Worm (Caenorhabditis elegans) whole organism, midembryonic: ENCODE data around the gene fbxb-16.
"Not testable (repeated sequence)": the region's sequence is repeated elsewhere in the genome, so short reads cannot be mapped to it uniquely, and the experiment has no call there.

Source experiments
- T22C8.4 ChIP-seq: fragments of 200-800 bp; sonication (Bioruptor generic); IDR thresholded peaks from 2 replicates; pipeline ENCODE4 v1.3.6; 2022; ENCODE audit warnings: missing genetic modification characterization, missing compliant biosample characterization
- cog-1 ChIP-seq: sonication (generic microtip); optimal IDR thresholded peaks from 2 replicates; lab custom pipeline; 2016; ENCODE audit warnings: missing genetic modification characterization, missing compliant biosample characterization
- flt-1 ChIP-seq: fragments of 200-800 bp; sonication (Bioruptor generic); IDR thresholded peaks from 2 replicates; pipeline ENCODE4 v1.3.6; 2022; ENCODE audit warnings: missing genetic modification characterization, missing compliant biosample characterization
- klf-2 ChIP-seq: fragments of 200-800 bp; sonication (Bioruptor generic); conservative IDR thresholded peaks from 2 replicates; pipeline ENCODE4 v1.3.6; 2022; ENCODE audit warnings: missing genetic modification reagents, missing genetic modification characterization, missing compliant biosample characterization
- med-1 ChIP-seq: sonication (generic microtip); optimal IDR thresholded peaks from 2 replicates; lab custom pipeline; 2017; ENCODE audit warnings: missing genetic modification characterization, mild to moderate bottlenecking, missing compliant biosample characterization, antibody characterized with exemption, missing genetic modification reagents; ENCODE audit not compliant: insufficient read depth
- ref-1 ChIP-seq: fragments of 200-800 bp; sonication (Bioruptor generic); conservative IDR thresholded peaks from 2 replicates; pipeline ENCODE4 v1.3.6; 2022; ENCODE audit warnings: missing genetic modification reagents, missing genetic modification characterization, missing compliant biosample characterization
- tab-1 ChIP-seq: fragments of 200-800 bp; sonication (Bioruptor generic); IDR thresholded peaks from 2 replicates; pipeline ENCODE4 v1.3.6; 2022; ENCODE audit warnings: missing genetic modification characterization, missing compliant biosample characterization
- ztf-23 ChIP-seq: fragments of 200-800 bp; sonication (Bioruptor generic); IDR thresholded peaks from 2 replicates; pipeline ENCODE4 v1.3.6; 2022; ENCODE audit warnings: missing genetic modification reagents, missing genetic modification characterization, missing compliant biosample characterization
- ztf-29 ChIP-seq: fragments of 200-800 bp; sonication (Bioruptor generic); IDR thresholded peaks from 2 replicates; pipeline ENCODE4 v1.3.6; 2022; ENCODE audit warnings: missing genetic modification reagents, missing genetic modification characterization, missing compliant biosample characterization

The fbxb-16 gene

DNA sequence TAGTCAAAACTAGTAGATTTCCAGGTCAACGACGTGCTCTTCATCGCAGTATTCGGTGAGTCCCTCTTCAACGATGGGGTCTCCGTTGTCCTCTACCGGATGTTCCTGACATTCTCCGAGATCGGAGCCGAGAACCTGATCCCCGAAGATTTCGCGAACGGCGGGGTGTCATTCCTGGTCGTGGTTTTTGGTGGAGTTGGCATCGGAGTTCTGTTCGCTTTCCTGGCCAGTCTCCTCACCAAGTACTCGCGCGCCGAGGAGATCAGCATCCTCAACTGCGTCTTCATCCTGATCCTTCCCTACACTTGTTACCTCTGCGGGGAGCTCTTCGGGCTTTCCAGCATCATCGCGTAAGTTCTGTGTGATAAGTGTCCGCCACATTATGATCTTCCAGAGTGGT lies 21.0 kb upstream of the fbxb-16 start:
- TF ChIP-seq ztf-29 (GFP tag; lab: Robert Waterston, UW), result no peak
- TF ChIP-seq ztf-23, result no peak
- TF ChIP-seq klf-2, result no peak
- TF ChIP-seq T22C8.4 (GFP tag; lab: Robert Waterston, UW), result no peak
- TF ChIP-seq tab-1, result no peak
- no peak for TF ChIP-seq flt-1 (GFP tag; lab: Robert Waterston, UW)
- no peak for TF ChIP-seq cog-1
- no peak for TF ChIP-seq med-1 (GFP tag; lab: Kevin White, UChicago)
- no peak for TF ChIP-seq ref-1

DNA sequence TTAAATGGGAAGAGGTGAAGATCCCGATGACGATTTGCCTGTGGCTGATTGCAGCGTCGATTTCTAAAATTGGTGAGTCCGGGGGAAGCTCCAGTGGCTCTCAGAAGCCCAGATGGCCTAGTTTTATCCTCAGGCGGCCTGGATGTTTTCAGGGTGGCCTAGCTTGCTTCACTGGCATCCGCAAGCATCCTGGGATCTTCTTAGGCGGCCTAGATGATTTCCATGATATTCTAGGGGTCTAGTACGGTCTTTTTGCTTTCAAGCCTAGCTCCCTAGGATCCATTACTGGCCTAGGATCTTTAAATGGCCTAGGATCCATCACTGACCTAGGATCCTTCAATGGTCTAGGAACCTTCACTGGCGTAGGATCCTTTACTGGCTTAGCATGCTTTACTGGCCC lies 19.3 kb upstream of the fbxb-16 start:
- TF ChIP-seq klf-2, result no peak
- TF ChIP-seq tab-1, result no peak
- TF ChIP-seq ref-1, result no peak
- TF ChIP-seq cog-1, result no peak
- TF ChIP-seq T22C8.4 (GFP tag; lab: Robert Waterston, UW), result no peak
- TF ChIP-seq flt-1 (GFP tag; lab: Robert Waterston, UW), result no peak
- no peak for TF ChIP-seq med-1 (GFP tag; lab: Kevin White, UChicago)
- no peak for TF ChIP-seq ztf-23
- no peak for TF ChIP-seq ztf-29 (GFP tag; lab: Robert Waterston, UW)

DNA sequence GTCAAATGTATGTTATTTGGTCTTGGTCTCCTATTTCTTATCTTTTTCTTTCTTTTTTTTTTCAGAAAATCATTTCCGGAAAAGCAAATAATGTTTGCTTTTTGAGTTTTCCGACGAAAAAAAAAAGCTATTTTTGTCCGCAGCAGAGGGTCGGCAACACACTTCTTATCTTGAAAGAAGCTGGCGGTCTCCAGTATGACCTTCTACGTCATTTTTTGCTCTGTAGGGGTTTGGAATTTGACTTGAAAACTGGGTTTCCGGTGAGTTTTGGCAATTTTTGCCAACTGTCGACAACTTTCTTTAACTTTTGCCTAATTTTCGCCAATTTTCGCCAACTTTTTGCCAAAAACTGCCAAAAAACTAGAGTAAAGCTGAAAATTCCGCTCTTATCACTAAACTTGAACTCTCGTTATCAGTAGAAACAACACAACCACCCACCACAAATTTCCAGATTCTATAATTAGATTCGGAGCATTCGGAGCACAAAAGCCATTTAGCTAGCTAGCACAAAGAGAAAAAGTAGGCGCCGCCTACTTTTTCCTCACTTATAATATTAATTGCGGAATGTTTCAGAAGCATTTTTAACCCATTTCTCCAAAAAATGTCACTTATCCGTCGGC lies 18.7 kb upstream of the fbxb-16 start, which contains the start of gene nhx-6:
Gene nhx-6 (plus strand): TSS at position 570 of the 620 bp plus-strand sequence.
- TF ChIP-seq med-1 (GFP tag; lab: Kevin White, UChicago) (no peak), tab-1 (no peak), cog-1 (no peak), T22C8.4 (GFP tag; lab: Robert Waterston, UW) (no peak), flt-1 (GFP tag; lab: Robert Waterston, UW) (no peak), klf-2 (no peak)

DNA sequence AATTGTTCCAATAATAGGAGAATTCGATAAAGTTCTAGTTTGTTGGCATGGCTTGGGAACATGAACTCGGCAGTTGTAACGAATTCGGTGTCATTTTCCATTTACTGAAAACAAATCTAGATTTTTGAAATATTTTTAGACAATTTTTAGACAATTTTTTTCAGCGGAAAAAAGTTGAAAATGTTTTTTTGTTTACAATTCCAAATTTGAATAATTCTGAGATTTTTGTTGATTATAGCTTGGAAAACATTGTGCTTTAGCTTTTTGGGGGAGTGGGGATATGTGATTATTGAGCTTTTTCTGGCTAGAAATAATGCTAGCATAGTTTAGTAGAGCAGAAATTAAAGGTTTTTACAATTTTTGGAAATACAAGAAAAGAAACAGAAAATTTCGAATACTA lies 17.2 kb upstream of the fbxb-16 start, which contains the start of gene srw-97:
Gene srw-97 (minus strand): TSS at position 101 of the 400 bp plus-strand sequence.
- no peak for TF ChIP-seq med-1 (GFP tag; lab: Kevin White, UChicago)
- TF ChIP-seq T22C8.4 (GFP tag; lab: Robert Waterston, UW), result no peak
- TF ChIP-seq ref-1, result no peak
- TF ChIP-seq cog-1, result no peak
- TF ChIP-seq klf-2, result no peak
- no peak for TF ChIP-seq ztf-23

DNA sequence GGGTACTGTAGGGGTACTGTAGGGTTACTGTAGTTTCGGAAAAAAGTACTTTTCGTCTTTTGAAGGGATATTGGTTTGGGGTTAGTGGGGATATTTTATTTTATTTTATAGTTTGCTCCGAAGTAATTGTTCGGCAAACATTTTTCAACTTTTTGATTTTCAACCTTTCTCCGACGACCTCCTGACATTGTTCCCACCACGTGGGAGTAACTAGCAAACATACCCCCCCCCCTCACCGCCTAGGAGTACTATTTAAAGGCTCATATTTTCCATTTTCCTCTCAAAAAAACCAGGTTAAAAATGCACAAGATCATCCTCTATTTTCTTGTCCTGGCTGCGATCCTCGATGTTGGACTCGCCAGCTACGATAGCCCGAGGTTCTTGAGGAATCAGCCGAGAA lies 14.3 kb upstream of the fbxb-16 start, which contains the start of gene srlf-29:
Gene srlf-29 (plus strand): TSS at position 301 of the 400 bp plus-strand sequence.
- no peak for TF ChIP-seq klf-2
- TF ChIP-seq ref-1, result no peak
- TF ChIP-seq ztf-29 (GFP tag; lab: Robert Waterston, UW), result no peak
- TF ChIP-seq ztf-23, result no peak
- no peak for TF ChIP-seq cog-1
- no peak for TF ChIP-seq tab-1
- no peak for TF ChIP-seq T22C8.4 (GFP tag; lab: Robert Waterston, UW)
- TF ChIP-seq flt-1 (GFP tag; lab: Robert Waterston, UW), result no peak
- no peak for TF ChIP-seq med-1 (GFP tag; lab: Kevin White, UChicago)

DNA sequence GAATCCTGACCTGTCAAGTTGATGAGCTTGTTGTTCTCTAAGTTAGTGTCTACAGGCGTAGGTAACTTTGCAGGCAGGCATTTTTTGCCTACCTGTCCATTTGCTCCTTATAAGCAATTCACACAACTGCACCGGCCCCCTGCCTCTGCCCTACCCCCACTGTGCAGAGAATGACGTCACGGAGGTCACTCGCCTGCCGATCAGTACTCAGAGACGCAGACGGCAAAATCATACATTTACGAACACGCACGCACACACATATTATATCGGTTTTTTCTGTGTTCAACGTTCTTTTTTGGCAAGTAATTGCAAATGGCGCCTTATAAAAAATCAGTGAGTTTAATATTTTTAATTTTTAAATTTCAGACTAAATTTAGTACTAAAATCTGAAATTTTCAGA lies 11.8 kb upstream of the fbxb-16 start, which contains the start of gene duxl-1:
Gene duxl-1 (plus strand): TSS at position 184 of the 400 bp plus-strand sequence.
- TF ChIP-seq cog-1 (no peak), ref-1 (0 out of 2 replicates have a peak, but pooled peaks have one; percentile 17)

DNA sequence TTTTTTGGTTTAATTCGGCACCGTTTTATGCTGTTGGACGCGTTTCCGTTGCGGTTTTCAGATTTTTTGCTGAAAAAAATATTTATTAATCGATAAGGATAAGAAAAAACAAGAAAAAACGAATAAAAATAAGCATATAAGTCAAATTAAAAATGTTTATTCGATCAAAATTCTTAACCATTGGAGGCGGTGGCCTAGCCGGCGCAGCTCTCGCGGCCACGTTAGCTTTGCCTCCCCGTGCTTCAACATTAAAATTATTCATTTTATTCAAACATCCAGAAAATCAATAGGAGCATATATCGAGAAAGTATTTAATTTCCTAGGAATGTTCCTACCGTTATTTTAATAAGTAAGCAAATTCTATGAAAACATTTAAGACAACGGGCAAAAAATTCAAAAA lies 11.2 kb upstream of the fbxb-16 start, which contains the start of gene ZC204.14:
Gene ZC204.14 (minus strand): TSS at position 69 of the 400 bp plus-strand sequence.
- no peak for TF ChIP-seq ztf-23
- TF ChIP-seq ztf-29 (GFP tag; lab: Robert Waterston, UW), result no peak
- TF ChIP-seq med-1 (GFP tag; lab: Kevin White, UChicago), result no peak
- TF ChIP-seq T22C8.4 (GFP tag; lab: Robert Waterston, UW), result no peak
- TF ChIP-seq klf-2, result no peak
- TF ChIP-seq tab-1, result no peak
- no peak for TF ChIP-seq ref-1
- no peak for TF ChIP-seq flt-1 (GFP tag; lab: Robert Waterston, UW)
- TF ChIP-seq cog-1, result no peak

DNA sequence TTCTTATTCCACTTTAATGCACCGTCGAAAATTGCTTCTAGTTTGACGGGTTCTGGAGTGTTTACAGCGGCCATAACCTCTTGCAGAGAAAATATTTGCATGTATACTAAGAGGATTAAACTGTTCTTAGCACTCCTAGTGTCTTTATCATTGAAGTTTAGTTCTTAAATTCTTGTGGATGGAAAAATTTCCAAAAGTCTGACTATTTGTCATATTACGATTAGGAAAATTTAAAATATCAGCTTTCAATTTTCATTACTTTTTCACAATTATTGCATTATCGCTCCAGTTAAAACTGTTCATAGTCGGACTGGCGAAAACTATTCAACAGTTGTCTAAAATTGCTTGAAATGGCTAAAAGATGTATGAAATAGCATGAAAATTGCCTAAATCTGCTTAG lies 9.2 kb upstream of the fbxb-16 start, which contains the start of gene ZC204.13:
Gene ZC204.13 (minus strand): TSS at position 101 of the 400 bp plus-strand sequence.
- TF ChIP-seq ref-1, cog-1, ztf-23: not testable (repeated sequence)

DNA sequence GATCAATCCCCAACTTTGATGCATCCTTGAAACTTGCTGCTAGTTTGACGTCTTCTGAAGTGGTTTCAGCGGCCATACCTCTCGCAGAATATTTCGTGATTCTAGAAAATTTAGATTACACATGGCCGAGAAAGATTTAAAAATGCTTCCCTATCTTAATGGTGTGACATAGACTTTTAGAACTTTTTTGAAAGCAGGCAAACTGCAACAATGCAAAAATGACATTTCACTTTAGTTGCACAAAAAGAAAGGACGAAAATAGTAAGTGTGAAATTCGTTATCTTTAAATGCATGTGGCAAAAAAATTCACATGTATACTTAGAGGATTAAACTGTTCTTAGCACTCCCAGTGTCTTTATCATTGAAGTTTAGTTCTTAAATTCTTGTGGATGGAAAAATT lies 5.5 kb upstream of the fbxb-16 start, which contains the start of gene ZC204.12:
Gene ZC204.12 (minus strand): TSS at position 101 of the 400 bp plus-strand sequence.
- no peak for TF ChIP-seq tab-1
- no peak for TF ChIP-seq ztf-23
- no peak for TF ChIP-seq flt-1 (GFP tag; lab: Robert Waterston, UW)
- no peak for TF ChIP-seq cog-1
- TF ChIP-seq T22C8.4 (GFP tag; lab: Robert Waterston, UW), result no peak
- TF ChIP-seq med-1 (GFP tag; lab: Kevin White, UChicago), result no peak
- no peak for TF ChIP-seq klf-2
- TF ChIP-seq ztf-29 (GFP tag; lab: Robert Waterston, UW), result no peak
- TF ChIP-seq ref-1, result no peak

DNA sequence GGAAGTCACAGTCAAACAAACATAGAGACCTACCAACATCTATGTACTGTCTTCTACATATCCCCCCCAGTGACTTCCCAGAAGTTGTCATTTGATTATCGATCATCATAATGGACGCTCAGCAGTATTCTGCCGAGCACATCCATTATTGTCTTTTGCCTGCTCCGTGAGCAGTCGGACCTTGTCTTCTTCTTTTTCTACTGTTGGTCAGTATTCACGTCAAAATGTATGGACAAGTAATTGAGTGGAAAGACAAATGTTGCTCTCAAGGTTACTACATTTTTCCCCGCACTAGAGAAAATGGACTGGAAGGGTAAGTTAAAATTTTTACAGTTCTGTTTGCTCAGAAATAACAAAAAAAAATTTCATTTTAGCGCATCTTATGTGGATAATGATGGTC lies 3.2 kb upstream of the fbxb-16 start, which contains the start of gene btb-12:
Gene btb-12 (plus strand): TSS at position 301 of the 400 bp plus-strand sequence.
- no peak for TF ChIP-seq ztf-23
- TF ChIP-seq flt-1 (GFP tag; lab: Robert Waterston, UW), result no peak
- TF ChIP-seq klf-2, result no peak

DNA sequence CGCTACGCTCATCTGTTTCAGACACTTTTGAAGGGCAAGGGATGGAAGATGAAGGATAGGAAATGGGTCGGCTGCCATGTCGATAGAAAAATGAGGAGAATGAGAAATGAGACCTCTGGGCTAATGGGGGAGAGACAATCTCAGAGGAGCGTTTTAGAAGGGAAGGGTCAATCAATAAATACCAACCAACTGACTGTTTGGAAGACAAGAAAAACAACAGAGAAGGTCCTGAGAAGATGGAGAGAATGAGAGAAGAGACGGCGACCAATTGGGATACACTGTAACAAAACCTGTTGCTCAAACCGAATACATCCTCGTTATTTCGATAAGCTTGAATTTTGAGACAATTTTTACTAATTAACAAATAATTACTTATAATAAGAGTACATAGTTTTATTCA lies 1.7 kb upstream of the fbxb-16 start, which contains the start of gene fbxb-15:
Gene fbxb-15 (minus strand): TSS at position 101 of the 400 bp plus-strand sequence.
- TF ChIP-seq flt-1 (GFP tag; lab: Robert Waterston, UW) (no peak), ztf-29 (GFP tag; lab: Robert Waterston, UW) (no peak), ztf-23 (no peak), cog-1 (no peak), tab-1 (no peak), ref-1 (no peak), klf-2 (no peak), med-1 (GFP tag; lab: Kevin White, UChicago) (no peak)
